Worm (Caenorhabditis elegans) whole organism, L3 larva: ENCODE measurements around the gene C17F4.2.

ENCODE experiments used
- aly-2 ChIP-seq: fragments of 150-350 bp; optimal IDR thresholded peaks from 2 replicates; lab custom pipeline; 2014; ENCODE audit warnings: missing biosample characterization, missing genetic modification characterization
- daf-12 ChIP-seq: fragments of 150-350 bp; optimal IDR thresholded peaks from 2 replicates; lab custom pipeline; 2014; ENCODE audit warnings: missing biosample characterization, missing genetic modification reagents, missing genetic modification characterization
- egl-27 ChIP-seq: sonication (generic microtip); optimal IDR thresholded peaks from 4 replicates; lab custom pipeline; 2017; ENCODE audit warnings: missing biosample characterization, missing genetic modification reagents, missing genetic modification characterization
- fkh-10 ChIP-seq: sonication (generic microtip); optimal IDR thresholded peaks from 2 replicates; lab custom pipeline; 2017; ENCODE audit warnings: missing biosample characterization, missing genetic modification reagents, missing genetic modification characterization
- lin-39 ChIP-seq: fragments of 150-350 bp; optimal IDR thresholded peaks from 2 replicates; lab custom pipeline; 2018; ENCODE audit warnings: missing biosample characterization, missing genetic modification reagents, missing genetic modification characterization
- nhr-67 ChIP-seq: fragments of 150-350 bp; optimal IDR thresholded peaks from 2 replicates; lab custom pipeline; 2014; ENCODE audit warnings: missing biosample characterization, missing genetic modification characterization
- pha-4 ChIP-seq: fragments of 150-350 bp; optimal IDR thresholded peaks from 2 replicates; lab custom pipeline; 2014; ENCODE audit warnings: missing biosample characterization, missing genetic modification reagents, missing genetic modification characterization
- skn-1 ChIP-seq: fragments of 150-350 bp; optimal IDR thresholded peaks from 2 replicates; lab custom pipeline; 2014; ENCODE audit warnings: missing biosample characterization, missing genetic modification characterization
- unc-39 ChIP-seq: sonication (generic microtip); optimal IDR thresholded peaks from 4 replicates; lab custom pipeline; 2017; ENCODE audit warnings: missing biosample characterization, missing genetic modification characterization

- TF ChIP-seq skn-1 (tag; lab: Kevin White, UChicago) (no peak), aly-2 (tag; lab: Kevin White, UChicago) (no peak), lin-39 (tag; lab: Kevin White, UChicago) (no peak), egl-27 (no peak), unc-39 (tag; lab: Kevin White, UChicago) (no peak), fkh-10 (GFP tag; lab: Kevin White, UChicago) (no peak), daf-12 (tag; lab: Kevin White, UChicago) (no peak), nhr-67 (tag; lab: Kevin White, UChicago) (no peak), pha-4 (tag; lab: Kevin White, UChicago) (no peak)
Observed at ce11 chrII:3234725-3235124, 13.7 kb upstream of the C17F4.2 start, which contains the start of gene C17F4.8.
